Worm (Caenorhabditis elegans) whole organism, L2 larva: ENCODE data around the gene elo-8.

Experiments
- C34F6.9 ChIP-seq: fragments of 150-350 bp; optimal IDR thresholded peaks from 2 replicates; lab custom pipeline; 2014; ENCODE audit warnings: missing biosample characterization, missing genetic modification characterization
- F13H6.1 ChIP-seq: sonication (generic microtip); optimal IDR thresholded peaks from 2 replicates; lab custom pipeline; 2016; ENCODE audit warnings: missing genetic modification characterization, missing compliant biosample characterization
- R02D3.7 ChIP-seq: fragments of 150-350 bp; optimal IDR thresholded peaks from 2 replicates; lab custom pipeline; 2014; ENCODE audit warnings: missing biosample characterization, missing genetic modification characterization
- Y55F3AM.14 ChIP-seq: fragments of 200-800 bp; sonication (Bioruptor generic); optimal IDR thresholded peaks from 2 replicates; lab custom pipeline; 2018; ENCODE audit warnings: mild to moderate bottlenecking, missing genetic modification characterization, missing compliant biosample characterization
- ZK546.5 ChIP-seq: sonication (generic microtip); optimal IDR thresholded peaks from 2 replicates; lab custom pipeline; 2017; ENCODE audit warnings: missing biosample characterization, missing genetic modification characterization
- alr-1 ChIP-seq: fragments of 150-350 bp; optimal IDR thresholded peaks from 2 replicates; lab custom pipeline; 2014; ENCODE audit warnings: missing biosample characterization, missing genetic modification characterization
- aly-2 ChIP-seq: fragments of 150-350 bp; optimal IDR thresholded peaks from 2 replicates; lab custom pipeline; 2014; ENCODE audit warnings: missing biosample characterization, missing genetic modification characterization
- ama-1 ChIP-seq: fragments of 150-350 bp; optimal IDR thresholded peaks from 2 replicates; lab custom pipeline; 2018; ENCODE audit warnings: inconsistent platforms
- blmp-1 ChIP-seq: sonication (generic microtip); optimal IDR thresholded peaks from 2 replicates; lab custom pipeline; 2017; ENCODE audit warnings: missing genetic modification characterization, mild to moderate bottlenecking, missing compliant biosample characterization, antibody characterized with exemption, moderate library complexity; ENCODE audit not compliant: insufficient read depth
- ceh-16 ChIP-seq: fragments of 150-350 bp; optimal IDR thresholded peaks from 2 replicates; lab custom pipeline; 2014; ENCODE audit warnings: missing biosample characterization, missing genetic modification characterization
- ceh-82 ChIP-seq: fragments of 150-350 bp; optimal IDR thresholded peaks from 2 replicates; lab custom pipeline; 2014; ENCODE audit warnings: missing biosample characterization, missing genetic modification characterization
- crh-2 ChIP-seq: sonication (generic microtip); optimal IDR thresholded peaks from 2 replicates; lab custom pipeline; 2017; ENCODE audit warnings: missing biosample characterization, missing genetic modification characterization
- dmd-4 ChIP-seq: sonication (generic microtip); optimal IDR thresholded peaks from 2 replicates; lab custom pipeline; 2017; ENCODE audit warnings: missing biosample characterization, missing genetic modification characterization
- egl-27 ChIP-seq: sonication (generic microtip); optimal IDR thresholded peaks from 3 replicates; lab custom pipeline; 2017; ENCODE audit warnings: missing biosample characterization, missing genetic modification reagents, missing genetic modification characterization
- elt-1 ChIP-seq: fragments of 150-350 bp; optimal IDR thresholded peaks from 2 replicates; lab custom pipeline; 2014; ENCODE audit warnings: missing biosample characterization, missing genetic modification characterization
- elt-3 ChIP-seq: sonication (generic microtip); optimal IDR thresholded peaks from 2 replicates; lab custom pipeline; 2017; ENCODE audit warnings: missing biosample characterization, missing genetic modification characterization
- fos-1 ChIP-seq: fragments of 150-350 bp; optimal IDR thresholded peaks from 2 replicates; lab custom pipeline; 2014; ENCODE audit warnings: missing biosample characterization, missing genetic modification characterization
- gmeb-1 ChIP-seq: fragments of 150-350 bp; optimal IDR thresholded peaks from 2 replicates; lab custom pipeline; 2014; ENCODE audit warnings: missing biosample characterization, missing genetic modification characterization
- lin-11 ChIP-seq: fragments of 150-350 bp; sonication (generic microtip); optimal IDR thresholded peaks from 2 replicates; lab custom pipeline; 2014; ENCODE audit warnings: missing biosample characterization, missing genetic modification characterization, inconsistent platforms, mixed read lengths
- lin-13 ChIP-seq: fragments of 150-350 bp; optimal IDR thresholded peaks from 2 replicates; lab custom pipeline; 2014; ENCODE audit warnings: missing biosample characterization, missing genetic modification reagents, missing genetic modification characterization
- lin-39 ChIP-seq: fragments of 150-350 bp; optimal IDR thresholded peaks from 2 replicates; lab custom pipeline; 2014; ENCODE audit warnings: missing biosample characterization, missing genetic modification reagents, missing genetic modification characterization
- lsy-2 ChIP-seq, 2 experiments: fragments of 150-350 bp in 1 of 2; sonication (generic microtip) in 1 of 2; optimal IDR thresholded peaks; 2 replicates each; lab custom pipeline; 2014 to 2017; ENCODE audit warnings: missing biosample characterization in 2 of 2, missing genetic modification characterization in 2 of 2
- mab-5 ChIP-seq: fragments of 150-350 bp; optimal IDR thresholded peaks from 2 replicates; lab custom pipeline; 2014; ENCODE audit warnings: missing biosample characterization, missing genetic modification characterization
- mbf-1 ChIP-seq: sonication (generic microtip); optimal IDR thresholded peaks from 2 replicates; lab custom pipeline; 2017; ENCODE audit warnings: missing biosample characterization, missing genetic modification characterization
- mdl-1 ChIP-seq, 2 experiments: fragments of 150-350 bp in 1 of 2; sonication (generic microtip) in 1 of 2; optimal IDR thresholded peaks; 2 replicates each; lab custom pipeline; 2017; ENCODE audit warnings: missing biosample characterization in 2 of 2, missing genetic modification characterization in 2 of 2
- nhr-10 ChIP-seq: sonication (generic microtip); optimal IDR thresholded peaks from 2 replicates; lab custom pipeline; 2017; ENCODE audit warnings: missing biosample characterization, missing genetic modification characterization
- nhr-11 ChIP-seq: fragments of 150-350 bp; optimal IDR thresholded peaks from 2 replicates; lab custom pipeline; 2014; ENCODE audit warnings: missing biosample characterization, missing genetic modification characterization
- nhr-12 ChIP-seq: fragments of 150-350 bp; optimal IDR thresholded peaks from 2 replicates; lab custom pipeline; 2014; ENCODE audit warnings: missing biosample characterization, missing genetic modification characterization
- nhr-129 ChIP-seq: fragments of 150-350 bp; optimal IDR thresholded peaks from 2 replicates; lab custom pipeline; 2014; ENCODE audit warnings: missing biosample characterization, missing genetic modification characterization
- nhr-21 ChIP-seq: fragments of 150-350 bp; optimal IDR thresholded peaks from 2 replicates; lab custom pipeline; 2014; ENCODE audit warnings: missing biosample characterization, missing genetic modification characterization
- nhr-23 ChIP-seq: fragments of 150-350 bp; optimal IDR thresholded peaks from 2 replicates; lab custom pipeline; 2014; ENCODE audit warnings: missing biosample characterization, missing genetic modification reagents, missing genetic modification characterization
- nhr-237 ChIP-seq: fragments of 150-350 bp; optimal IDR thresholded peaks from 2 replicates; lab custom pipeline; 2014; ENCODE audit warnings: missing biosample characterization, missing genetic modification characterization
- nhr-25 ChIP-seq: fragments of 150-350 bp; sonication (generic microtip); optimal IDR thresholded peaks from 3 replicates; lab custom pipeline; 2014; ENCODE audit warnings: missing biosample characterization, missing genetic modification characterization
- nhr-6 ChIP-seq: fragments of 150-350 bp; optimal IDR thresholded peaks from 2 replicates; lab custom pipeline; 2014; ENCODE audit warnings: missing biosample characterization, missing genetic modification characterization
- nhr-77 ChIP-seq: fragments of 150-350 bp; optimal IDR thresholded peaks from 2 replicates; lab custom pipeline; 2014; ENCODE audit warnings: missing biosample characterization, missing genetic modification characterization
- peb-1 ChIP-seq: fragments of 150-350 bp; optimal IDR thresholded peaks from 2 replicates; lab custom pipeline; 2014; ENCODE audit warnings: missing biosample characterization, missing genetic modification characterization
- sem-4 ChIP-seq: fragments of 150-350 bp; optimal IDR thresholded peaks from 2 replicates; lab custom pipeline; 2014; ENCODE audit warnings: missing biosample characterization, missing genetic modification reagents, missing genetic modification characterization
- skn-1 ChIP-seq: sonication (generic microtip); optimal IDR thresholded peaks from 2 replicates; lab custom pipeline; 2017; ENCODE audit warnings: missing biosample characterization, missing genetic modification characterization
- sma-3 ChIP-seq: sonication (generic microtip); optimal IDR thresholded peaks from 2 replicates; lab custom pipeline; 2016; ENCODE audit warnings: missing genetic modification reagents, missing genetic modification characterization, missing compliant biosample characterization
- sma-9 ChIP-seq, 2 experiments: fragments of 150-350 bp in 1 of 2; sonication (generic microtip) in 1 of 2; optimal IDR thresholded peaks; 2 replicates each; lab custom pipeline; 2014 to 2016; ENCODE audit warnings: missing genetic modification characterization in 2 of 2, mild to moderate bottlenecking in 1 of 2, missing biosample characterization in 1 of 2, missing compliant biosample characterization in 1 of 2, missing genetic modification reagents in 1 of 2, moderate library complexity in 1 of 2
- snpc-4 ChIP-seq: fragments of 150-350 bp; optimal IDR thresholded peaks from 2 replicates; lab custom pipeline; 2014; ENCODE audit warnings: missing biosample characterization, missing genetic modification characterization
- unc-39 ChIP-seq: fragments of 150-350 bp; optimal IDR thresholded peaks from 2 replicates; lab custom pipeline; 2014; ENCODE audit warnings: missing biosample characterization, missing genetic modification characterization
- unc-55 ChIP-seq: fragments of 150-350 bp; sonication (generic microtip); optimal IDR thresholded peaks from 3 replicates; lab custom pipeline; 2014; ENCODE audit warnings: missing biosample characterization, missing genetic modification reagents, missing genetic modification characterization
- unc-62 ChIP-seq: fragments of 150-350 bp; optimal IDR thresholded peaks from 2 replicates; lab custom pipeline; 2014; ENCODE audit warnings: missing biosample characterization, missing genetic modification reagents, missing genetic modification characterization
- zag-1 ChIP-seq: fragments of 150-350 bp; optimal IDR thresholded peaks from 2 replicates; lab custom pipeline; 2014; ENCODE audit warnings: missing biosample characterization, missing genetic modification characterization
- ztf-1 ChIP-seq: fragments of 200-800 bp; sonication (Bioruptor generic); conservative IDR thresholded peaks from 2 replicates; pipeline ENCODE4 v1.3.6; 2022; ENCODE audit warnings: missing genetic modification characterization, missing compliant biosample characterization
- ztf-11 ChIP-seq: sonication (generic microtip); optimal IDR thresholded peaks from 2 replicates; lab custom pipeline; 2017; ENCODE audit warnings: missing biosample characterization, missing genetic modification characterization
- ztf-4 ChIP-seq: fragments of 150-350 bp; optimal IDR thresholded peaks from 2 replicates; lab custom pipeline; 2014; ENCODE audit warnings: missing biosample characterization, missing genetic modification characterization

elo-8 gene

ce11 chrIII:11236788-11237187 is 4.9 kb upstream of the elo-8 start, which contains the start of the genes Y47D3A.14 and aakb-2:
Gene Y47D3A.14 (minus strand): TSS chrIII:11236868.
Gene aakb-2 (plus strand): TSS chrIII:11237143.
- peak; percentile 45 for TF ChIP-seq sma-3
- no peak for TF ChIP-seq ZK546.5 (tag; lab: Kevin White, UChicago)
- no peak for TF ChIP-seq Y55F3AM.14 (GFP tag; lab: Kevin White, UChicago)
- no peak for TF ChIP-seq nhr-237
- no peak for TF ChIP-seq unc-62 (GFP tag; lab: Kevin White, UChicago)
- TF ChIP-seq ceh-16 (tag; lab: Kevin White, UChicago), result no peak
- no peak for TF ChIP-seq zag-1
- no peak for TF ChIP-seq elt-3 (tag; lab: Kevin White, UChicago)
- peak; percentile 26 for TF ChIP-seq F13H6.1
- no peak for TF ChIP-seq mdl-1 (tag; optimal IDR thresholded peaks at IDR 0.05; lab: Kevin White, UChicago)
- peak; percentile 34 for TF ChIP-seq snpc-4 (tag; lab: Kevin White, UChicago)
- TF ChIP-seq nhr-25, result peak; percentile 21
- no peak for TF ChIP-seq nhr-10
- TF ChIP-seq aly-2, result no peak
- TF ChIP-seq skn-1, result no peak
- TF ChIP-seq egl-27 (tag; lab: Kevin White, UChicago), result no peak
- no peak for TF ChIP-seq R02D3.7 (tag; lab: Kevin White, UChicago)
- peak; percentile 36 for TF ChIP-seq lin-13 (GFP tag; lab: Kevin White, UChicago)
- peak; percentile 57 for TF ChIP-seq lin-11 (tag; lab: Kevin White, UChicago)
- TF ChIP-seq nhr-21 (tag; lab: Kevin White, UChicago), result peak; percentile 25
- peak; percentile 56 for TF ChIP-seq C34F6.9 (tag; lab: Kevin White, UChicago)
- peak; percentile 77 for TF ChIP-seq unc-55
- TF ChIP-seq dmd-4, result no peak
- TF ChIP-seq ztf-1 (GFP tag; lab: Robert Waterston, UW), result no peak
- TF ChIP-seq lsy-2 (tag; optimal IDR thresholded peaks at IDR 0.05; lab: Kevin White, UChicago), result peak in 1 of 2 experiments; percentile 62
- TF ChIP-seq sem-4, result no peak
- TF ChIP-seq blmp-1, result no peak
- TF ChIP-seq sma-9 (GFP tag; optimal IDR thresholded peaks at IDR 0.05; lab: Kevin White, UChicago), result peak; percentile 57
- TF ChIP-seq sma-9 (tag; optimal IDR thresholded peaks at IDR 0.05; lab: Kevin White, UChicago), result no peak
- peak; percentile 7 for TF ChIP-seq ztf-4
- TF ChIP-seq elt-1 (tag; lab: Kevin White, UChicago), result no peak
- TF ChIP-seq nhr-12 (tag; lab: Kevin White, UChicago), result no peak
- TF ChIP-seq nhr-23 (tag; lab: Kevin White, UChicago), result no peak
- no peak for TF ChIP-seq nhr-6
- no peak for TF ChIP-seq mbf-1 (tag; lab: Kevin White, UChicago)
- TF ChIP-seq alr-1, result no peak
- TF ChIP-seq ceh-82, result no peak
- no peak for TF ChIP-seq nhr-11 (tag; lab: Kevin White, UChicago)
- no peak for TF ChIP-seq lin-39
- no peak for TF ChIP-seq ama-1 (lab: Kevin White, UChicago)
- TF ChIP-seq mab-5 (tag; lab: Kevin White, UChicago), result no peak
- no peak for TF ChIP-seq nhr-77 (tag; lab: Kevin White, UChicago)
- TF ChIP-seq crh-2 (tag; lab: Kevin White, UChicago), result peak; percentile 43
- no peak for TF ChIP-seq unc-39
- no peak for TF ChIP-seq peb-1 (tag; lab: Kevin White, UChicago)
- peak; percentile 40 for TF ChIP-seq gmeb-1 (tag; lab: Kevin White, UChicago)
- peak; percentile 0 for TF ChIP-seq nhr-129 (tag; lab: Kevin White, UChicago)
- TF ChIP-seq ztf-11, result no peak
- no peak for TF ChIP-seq fos-1 (tag; lab: Kevin White, UChicago)
- TF ChIP-seq, all 48 proteins: peak for 15
